Fruit fly (Drosophila melanogaster) whole organism, embryonic: ENCODE results near the gene Ugt35A1.
A peak's percentile ranks its signal among the peaks of the same experiment; 100 is the strongest.

ENCODE experiments used
- Atf-2 ChIP-seq: fragments of 200-800 bp; sonication (Bioruptor generic); optimal IDR thresholded peaks from 2 replicates; lab custom pipeline; 2016; ENCODE audit warnings: missing biosample characterization, missing genetic modification characterization
- CG10321 ChIP-seq: fragments of 200-800 bp; sonication (Bioruptor generic); IDR thresholded peaks from 2 replicates; pipeline ENCODE4 v1.3.6; 2022; ENCODE audit warnings: missing biosample characterization, missing genetic modification characterization
- CG10462 ChIP-seq: fragments of 200-800 bp; sonication (Bioruptor generic); optimal IDR thresholded peaks from 2 replicates; lab custom pipeline; 2016; ENCODE audit warnings: missing biosample characterization, missing genetic modification characterization
- CG10979 ChIP-seq: fragments of 200-800 bp; sonication (Bioruptor generic); optimal IDR thresholded peaks from 2 replicates; lab custom pipeline; 2018; ENCODE audit warnings: missing biosample characterization, mild to moderate bottlenecking, missing genetic modification characterization, moderate library complexity
- CG11504 ChIP-seq: fragments of 200-800 bp; sonication (Bioruptor generic); optimal IDR thresholded peaks from 3 replicates; lab custom pipeline; 2019; ENCODE audit warnings: missing biosample characterization, mild to moderate bottlenecking, missing genetic modification characterization, moderate library complexity
- CG12071 ChIP-seq: fragments of 200-800 bp; sonication (Bioruptor generic); optimal IDR thresholded peaks from 3 replicates; lab custom pipeline; 2018; ENCODE audit warnings: missing biosample characterization, mild to moderate bottlenecking, missing genetic modification characterization
- CG12744 ChIP-seq: fragments of 200-800 bp; sonication (Bioruptor generic); optimal IDR thresholded peaks from 2 replicates; lab custom pipeline; 2016; ENCODE audit warnings: missing biosample characterization, missing genetic modification characterization
- CG1602 ChIP-seq: fragments of 200-800 bp; sonication (Bioruptor generic); optimal IDR thresholded peaks from 3 replicates; lab custom pipeline; 2016; ENCODE audit warnings: missing biosample characterization, missing genetic modification characterization
- CG1647 ChIP-seq: fragments of 200-800 bp; sonication (Bioruptor generic); optimal IDR thresholded peaks from 3 replicates; lab custom pipeline; 2016; ENCODE audit warnings: missing biosample characterization, missing genetic modification characterization
- CG18764 ChIP-seq: fragments of 200-800 bp; sonication (Bioruptor generic); optimal IDR thresholded peaks from 3 replicates; lab custom pipeline; 2016; ENCODE audit warnings: missing biosample characterization, missing genetic modification characterization
- CG2712 ChIP-seq: fragments of 200-800 bp; optimal IDR thresholded peaks from 3 replicates; lab custom pipeline; 2019; ENCODE audit warnings: missing biosample characterization, mild to moderate bottlenecking, missing genetic modification characterization, moderate library complexity
- CG30020 ChIP-seq: fragments of 200-800 bp; optimal IDR thresholded peaks from 2 replicates; lab custom pipeline; 2019; ENCODE audit warnings: missing biosample characterization, mild to moderate bottlenecking, missing genetic modification characterization, moderate library complexity
- CG30403 ChIP-seq: fragments of 200-800 bp; sonication (Bioruptor generic); optimal IDR thresholded peaks from 3 replicates; lab custom pipeline; 2016; ENCODE audit warnings: missing biosample characterization, missing genetic modification characterization
- CG3065 ChIP-seq: fragments of 200-800 bp; sonication (Bioruptor generic); optimal IDR thresholded peaks from 2 replicates; lab custom pipeline; 2016; ENCODE audit warnings: missing biosample characterization, missing genetic modification characterization
- CG31224 ChIP-seq: fragments of 200-800 bp; sonication (Bioruptor generic); IDR thresholded peaks from 2 replicates; pipeline ENCODE4 v1.3.6; 2022; ENCODE audit warnings: missing biosample characterization, missing genetic modification characterization
- CG3163 ChIP-seq: fragments of 200-800 bp; sonication (Bioruptor generic); optimal IDR thresholded peaks from 3 replicates; lab custom pipeline; 2016; ENCODE audit warnings: missing biosample characterization, missing genetic modification characterization
- CG3281 ChIP-seq: fragments of 200-800 bp; sonication (Bioruptor generic); optimal IDR thresholded peaks from 3 replicates; lab custom pipeline; 2017; ENCODE audit warnings: missing biosample characterization, mild to moderate bottlenecking, missing genetic modification characterization
- CG34224 ChIP-seq: fragments of 200-800 bp; sonication (Bioruptor generic); IDR thresholded peaks from 3 replicates; pipeline ENCODE4 v1.3.6; 2022; ENCODE audit warnings: missing biosample characterization, missing genetic modification characterization; ENCODE audit not compliant: partially characterized antibody
- CG34422 ChIP-seq: fragments of 200-800 bp; sonication (Bioruptor generic); IDR thresholded peaks from 3 replicates; pipeline ENCODE4 v1.3.6; 2022; ENCODE audit warnings: missing biosample characterization, missing genetic modification characterization
- CG4730 ChIP-seq: fragments of 200-800 bp; sonication (Bioruptor generic); IDR thresholded peaks from 2 replicates; pipeline ENCODE4 v1.3.6; 2022; ENCODE audit warnings: missing biosample characterization, missing genetic modification characterization
- CG9797 ChIP-seq: fragments of 200-800 bp; sonication (Bioruptor generic); optimal IDR thresholded peaks from 3 replicates; lab custom pipeline; 2018; ENCODE audit warnings: missing biosample characterization, mild to moderate bottlenecking, missing genetic modification characterization
- CG9932 ChIP-seq: fragments of 200-800 bp; sonication (Bioruptor generic); IDR thresholded peaks from 2 replicates; pipeline ENCODE4 v1.3.6; 2022; ENCODE audit warnings: missing biosample characterization, missing genetic modification characterization
- Deaf1 ChIP-seq: fragments of 200-800 bp; optimal IDR thresholded peaks from 3 replicates; lab custom pipeline; 2019; ENCODE audit warnings: missing biosample characterization, mild to moderate bottlenecking, missing genetic modification characterization, moderate library complexity
- E2f2 ChIP-seq: fragments of 200-800 bp; sonication (Bioruptor generic); IDR thresholded peaks from 2 replicates; pipeline ENCODE4 v1.3.6; 2022; ENCODE audit warnings: missing biosample characterization, missing genetic modification characterization
- Ets65A ChIP-seq: fragments of 200-800 bp; sonication (Bioruptor generic); peaks from one replicate; lab custom pipeline; 2016; ENCODE audit warnings: missing biosample characterization, missing genetic modification characterization
- HmgD ChIP-seq: fragments of 200-800 bp; sonication (Bioruptor generic); optimal IDR thresholded peaks from 3 replicates; lab custom pipeline; 2016; ENCODE audit warnings: missing biosample characterization, missing genetic modification characterization
- Mes4 ChIP-seq: fragments of 200-800 bp; sonication (Bioruptor generic); optimal IDR thresholded peaks from 2 replicates; lab custom pipeline; 2016; ENCODE audit warnings: missing biosample characterization, missing genetic modification characterization
- Rx ChIP-seq: fragments of 200-800 bp; sonication (Bioruptor generic); IDR thresholded peaks from 2 replicates; pipeline ENCODE4 v1.3.6; 2022; ENCODE audit warnings: missing biosample characterization, missing genetic modification characterization
- Sry-β ChIP-seq: fragments of 200-800 bp; sonication (Bioruptor generic); optimal IDR thresholded peaks from 2 replicates; lab custom pipeline; 2018; ENCODE audit warnings: missing biosample characterization, mild to moderate bottlenecking, missing genetic modification characterization, moderate library complexity
- Xrp1 ChIP-seq: fragments of 200-800 bp; sonication (Bioruptor generic); IDR thresholded peaks from 2 replicates; pipeline ENCODE4 v1.3.6; 2022; ENCODE audit warnings: missing biosample characterization, missing genetic modification characterization
- aop ChIP-seq: fragments of 200-800 bp; sonication (Bioruptor generic); IDR thresholded peaks from 2 replicates; pipeline ENCODE4 v1.3.6; 2022; ENCODE audit warnings: missing biosample characterization, missing genetic modification characterization
- az2 ChIP-seq: fragments of 200-800 bp; sonication (Bioruptor generic); optimal IDR thresholded peaks from 3 replicates; lab custom pipeline; 2016; ENCODE audit warnings: missing biosample characterization, missing genetic modification characterization
- cato ChIP-seq: fragments of 200-800 bp; sonication (Bioruptor generic); optimal IDR thresholded peaks from 2 replicates; lab custom pipeline; 2016; ENCODE audit warnings: missing biosample characterization, missing genetic modification characterization, borderline replicate concordance
- dm ChIP-seq: fragments of 200-800 bp; sonication (Bioruptor generic); optimal IDR thresholded peaks from 3 replicates; lab custom pipeline; 2016; ENCODE audit warnings: missing biosample characterization, missing genetic modification characterization
- gcm ChIP-seq: fragments of 200-800 bp; sonication (Bioruptor generic); optimal IDR thresholded peaks from 2 replicates; lab custom pipeline; 2019; ENCODE audit warnings: missing biosample characterization, mild to moderate bottlenecking, missing genetic modification characterization, moderate library complexity
- gsb ChIP-seq: fragments of 200-800 bp; sonication (Bioruptor generic); IDR thresholded peaks from 2 replicates; pipeline ENCODE4 v1.3.6; 2022; ENCODE audit warnings: missing biosample characterization, missing genetic modification characterization
- kay ChIP-seq: fragments of 200-800 bp; sonication (Bioruptor generic); optimal IDR thresholded peaks from 2 replicates; lab custom pipeline; 2016; ENCODE audit warnings: missing biosample characterization, missing genetic modification characterization
- lbe ChIP-seq: fragments of 200-800 bp; sonication (Bioruptor generic); optimal IDR thresholded peaks from 2 replicates; lab custom pipeline; 2016; ENCODE audit warnings: missing biosample characterization, mild to moderate bottlenecking, missing genetic modification characterization
- mam ChIP-seq: fragments of 200-800 bp; sonication (Bioruptor generic); optimal IDR thresholded peaks from 3 replicates; lab custom pipeline; 2016; ENCODE audit warnings: missing biosample characterization, missing genetic modification characterization
- nom ChIP-seq: fragments of 200-800 bp; sonication (Bioruptor generic); optimal IDR thresholded peaks from 2 replicates; lab custom pipeline; 2017; ENCODE audit warnings: missing biosample characterization, missing genetic modification characterization, mild to moderate bottlenecking, moderate library complexity, missing genetic modification reagents
- odd ChIP-seq: fragments of 200-800 bp; sonication (Bioruptor generic); optimal IDR thresholded peaks from 2 replicates; lab custom pipeline; 2017; ENCODE audit warnings: missing biosample characterization, mild to moderate bottlenecking, missing genetic modification characterization
- pho ChIP-seq: fragments of 200-800 bp; sonication (Bioruptor generic); optimal IDR thresholded peaks from 2 replicates; lab custom pipeline; 2016; ENCODE audit warnings: missing biosample characterization, missing genetic modification characterization
- phol ChIP-seq: fragments of 200-800 bp; sonication (Bioruptor generic); optimal IDR thresholded peaks from 3 replicates; lab custom pipeline; 2018; ENCODE audit warnings: missing biosample characterization, mild to moderate bottlenecking, missing genetic modification characterization, moderate library complexity
- psq ChIP-seq: fragments of 200-800 bp; sonication (Bioruptor generic); optimal IDR thresholded peaks from 2 replicates; lab custom pipeline; 2017; ENCODE audit warnings: missing biosample characterization, missing genetic modification characterization
- pum ChIP-seq: fragments of 200-800 bp; sonication (Bioruptor generic); optimal IDR thresholded peaks from 2 replicates; lab custom pipeline; 2016; ENCODE audit warnings: missing biosample characterization, missing genetic modification characterization
- sens ChIP-seq: fragments of 200-800 bp; sonication (Bioruptor generic); peaks from one replicate; lab custom pipeline; 2016; ENCODE audit warnings: missing biosample characterization, missing genetic modification characterization
- sens-2 ChIP-seq: fragments of 200-800 bp; sonication (Bioruptor generic); IDR thresholded peaks from 2 replicates; pipeline ENCODE4 v1.3.6; 2022; ENCODE audit warnings: missing biosample characterization, missing genetic modification characterization
- shn ChIP-seq: fragments of 200-800 bp; sonication (Bioruptor generic); optimal IDR thresholded peaks from 3 replicates; lab custom pipeline; 2016; ENCODE audit warnings: missing biosample characterization, missing genetic modification characterization
- slou ChIP-seq: fragments of 200-800 bp; sonication (Bioruptor generic); optimal IDR thresholded peaks from 3 replicates; lab custom pipeline; 2016; ENCODE audit warnings: missing biosample characterization, missing genetic modification characterization
- unc-4 ChIP-seq: fragments of 200-800 bp; sonication (Bioruptor generic); IDR thresholded peaks from 2 replicates; pipeline ENCODE4 v1.3.6; 2022; ENCODE audit warnings: missing biosample characterization, missing genetic modification characterization; ENCODE audit not compliant: partially characterized antibody

Ugt35A1 gene

dm6 chr3R:11221437-11222230 is 49.2 kb upstream of the Ugt35A1 start, which contains the start of the genes CG6693 and RpL3 (continued):
- peak; percentile 23 for TF ChIP-seq HmgD (GFP tag; lab: Kevin White, UChicago)
- TF ChIP-seq CG3281 (GFP tag; lab: Kevin White, UChicago), result peak; percentile 85
- peak; percentile 92 for TF ChIP-seq nom (GFP tag; lab: Kevin White, UChicago)
- TF ChIP-seq CG4730, result peak; percentile 38
- no peak for TF ChIP-seq CG10462 (GFP tag; lab: Kevin White, UChicago)
- no peak for TF ChIP-seq pum (GFP tag; lab: Kevin White, UChicago)
- peak; percentile 90 for TF ChIP-seq phol (tag; lab: Kevin White, UChicago)
- TF ChIP-seq dm, result peak; percentile 88
- TF ChIP-seq Sry-β (GFP tag; lab: Kevin White, UChicago), result peak; percentile 45
- TF ChIP-seq E2f2 (GFP tag; lab: Robert Waterston, UW), result peak; percentile 82
- TF ChIP-seq sens-2 (GFP tag; lab: Robert Waterston, UW), result peak; percentile 71
- TF ChIP-seq CG12744 (GFP tag; lab: Kevin White, UChicago), result peak; percentile 38
- TF ChIP-seq aop (GFP tag; lab: Robert Waterston, UW), result no peak
- TF ChIP-seq CG3065 (GFP tag; lab: Kevin White, UChicago), result peak; percentile 18
- TF ChIP-seq CG2712 (tag; lab: Kevin White, UChicago), result peak; percentile 70
- peak; percentile 49 for TF ChIP-seq Deaf1
- peak; percentile 44 for TF ChIP-seq Xrp1 (GFP tag; lab: Robert Waterston, UW)
- TF ChIP-seq gcm (GFP tag; lab: Kevin White, UChicago), result peak; percentile 78
- TF ChIP-seq CG10321, result peak; percentile 54; the same call in 1 of the 2 replicates
- TF ChIP-seq slou, result peak; percentile 56
- TF ChIP-seq psq (GFP tag; lab: Kevin White, UChicago), result no peak
- peak; percentile 100 for TF ChIP-seq CG9797 (GFP tag; lab: Kevin White, UChicago)
- peak; percentile 14 for TF ChIP-seq kay (GFP tag; lab: Kevin White, UChicago)
- peak; percentile 55 for TF ChIP-seq CG30403 (GFP tag; lab: Kevin White, UChicago)
- no peak; the same call in 2 of the 3 replicates for TF ChIP-seq CG34224 (GFP tag; lab: Robert Waterston, UW)
- peak; percentile 52 for TF ChIP-seq shn (GFP tag; lab: Kevin White, UChicago)
- TF ChIP-seq CG12071, result peak; percentile 89
- TF ChIP-seq mam (GFP tag; lab: Kevin White, UChicago), result peak; percentile 54
- TF ChIP-seq CG9932 (GFP tag; lab: Robert Waterston, UW), result peak; percentile 63
- TF ChIP-seq cato (GFP tag; lab: Kevin White, UChicago), result peak; percentile 43
- TF ChIP-seq CG31224 (GFP tag; lab: Robert Waterston, UW), result peak; percentile 55
- peak; percentile 97 for TF ChIP-seq sens (GFP tag; lab: Kevin White, UChicago)
- 0 out of 2 replicates have a peak, but pooled peaks have one; percentile 34 for TF ChIP-seq unc-4
- peak; percentile 64 for TF ChIP-seq CG10979
- peak; percentile 36; the same call in 1 of the 2 replicates for TF ChIP-seq Rx (GFP tag; lab: Robert Waterston, UW)
- TF ChIP-seq CG18764, result peak; percentile 62
- peak; percentile 67 for TF ChIP-seq CG11504
- peak; percentile 81 for TF ChIP-seq Mes4 (GFP tag; lab: Kevin White, UChicago)
- peak; percentile 99 for TF ChIP-seq Ets65A (GFP tag; lab: Kevin White, UChicago)
- peak; percentile 89 for TF ChIP-seq odd
- peak; percentile 5 for TF ChIP-seq az2 (GFP tag; lab: Kevin White, UChicago)
- peak; percentile 56 for TF ChIP-seq CG3163
- TF ChIP-seq CG1647 (GFP tag; lab: Kevin White, UChicago), result peak; percentile 52
- peak; percentile 27 for TF ChIP-seq CG30020 (tag; lab: Kevin White, UChicago)
- peak; percentile 21 for TF ChIP-seq CG1602
- TF ChIP-seq CG34422, result peak; percentile 91
- TF ChIP-seq Atf-2 (GFP tag; lab: Kevin White, UChicago), result peak; percentile 25
- peak; percentile 47 for TF ChIP-seq pho (GFP tag; lab: Kevin White, UChicago)
- peak; percentile 74 for TF ChIP-seq lbe (GFP tag; lab: Kevin White, UChicago)
- TF ChIP-seq gsb (GFP tag; lab: Robert Waterston, UW), result peak; percentile 47; the same call in 1 of the 2 replicates
